Fruit fly (Drosophila melanogaster) whole organism, embryonic: ENCODE measurements around the gene Rpt6.
A peak's percentile ranks its signal among the peaks of the same experiment; 100 is the strongest.

Experiments used
- Abd-B ChIP-seq: fragments of 200-800 bp; sonication (Bioruptor generic); optimal IDR thresholded peaks from 2 replicates; lab custom pipeline; 2018; ENCODE audit warnings: missing biosample characterization, mild to moderate bottlenecking, missing genetic modification characterization, moderate library complexity
- CG10147 ChIP-seq: fragments of 200-800 bp; sonication (Bioruptor generic); optimal IDR thresholded peaks from 2 replicates; lab custom pipeline; 2019; ENCODE audit warnings: missing biosample characterization, mild to moderate bottlenecking, missing genetic modification characterization, moderate library complexity
- CG1024 ChIP-seq: fragments of 200-800 bp; sonication (Bioruptor generic); IDR thresholded peaks from 2 replicates; pipeline ENCODE4 v1.3.6; 2022; ENCODE audit warnings: missing biosample characterization, missing genetic modification characterization
- CG10274 ChIP-seq: fragments of 200-800 bp; sonication (Bioruptor generic); optimal IDR thresholded peaks from 3 replicates; lab custom pipeline; 2017; ENCODE audit warnings: missing biosample characterization, mild to moderate bottlenecking, missing genetic modification characterization
- CG10959 ChIP-seq: fragments of 200-800 bp; sonication (Bioruptor generic); IDR thresholded peaks from 2 replicates; pipeline ENCODE4 v1.3.6; 2022; ENCODE audit warnings: missing biosample characterization, missing genetic modification characterization
- CG11398 ChIP-seq: fragments of 200-800 bp; sonication (Bioruptor generic); optimal IDR thresholded peaks from 2 replicates; lab custom pipeline; 2016; ENCODE audit warnings: missing biosample characterization, missing genetic modification characterization
- CG11456 ChIP-seq: fragments of 200-800 bp; sonication (Bioruptor generic); IDR thresholded peaks from 3 replicates; pipeline ENCODE4 v1.3.6; 2022; ENCODE audit warnings: missing biosample characterization, missing genetic modification characterization
- CG11560 ChIP-seq: fragments of 200-800 bp; sonication (Bioruptor generic); IDR thresholded peaks from 3 replicates; pipeline ENCODE4 v1.3.6; 2022; ENCODE audit warnings: missing biosample characterization, missing genetic modification characterization
- CG1233 ChIP-seq: fragments of 200-800 bp; sonication (Bioruptor generic); optimal IDR thresholded peaks from 4 replicates; lab custom pipeline; 2018; ENCODE audit warnings: missing biosample characterization, mild to moderate bottlenecking, missing genetic modification characterization
- CG1603 ChIP-seq: fragments of 200-800 bp; sonication (Bioruptor generic); optimal IDR thresholded peaks from 2 replicates; lab custom pipeline; 2019; ENCODE audit warnings: missing biosample characterization, mild to moderate bottlenecking, missing genetic modification characterization, moderate library complexity
- CG3838 ChIP-seq: fragments of 200-800 bp; sonication (Bioruptor generic); optimal IDR thresholded peaks from 3 replicates; lab custom pipeline; 2016; ENCODE audit warnings: missing biosample characterization, missing genetic modification characterization
- CG3995 ChIP-seq: fragments of 200-800 bp; sonication (Bioruptor generic); optimal IDR thresholded peaks from 3 replicates; lab custom pipeline; 2016; ENCODE audit warnings: missing biosample characterization, missing genetic modification characterization
- CG4360 ChIP-seq: fragments of 200-800 bp; sonication (Bioruptor generic); IDR thresholded peaks from 2 replicates; pipeline ENCODE4 v1.3.6; 2022; ENCODE audit warnings: missing biosample characterization, missing genetic modification characterization
- CG4424 ChIP-seq: fragments of 200-800 bp; sonication (Bioruptor generic); optimal IDR thresholded peaks from 3 replicates; lab custom pipeline; 2016; ENCODE audit warnings: missing biosample characterization, missing genetic modification characterization
- CG8765 ChIP-seq: fragments of 200-800 bp; sonication (Bioruptor generic); IDR thresholded peaks from 2 replicates; pipeline ENCODE4 v1.3.6; 2022; ENCODE audit warnings: missing biosample characterization, missing genetic modification characterization
- Dad ChIP-seq: fragments of 200-800 bp; sonication (Bioruptor generic); optimal IDR thresholded peaks from 3 replicates; lab custom pipeline; 2016; ENCODE audit warnings: missing biosample characterization, missing genetic modification characterization
- Doc3 ChIP-seq: fragments of 200-800 bp; sonication (Bioruptor generic); IDR thresholded peaks from 3 replicates; pipeline ENCODE4 v1.3.6; 2022; ENCODE audit warnings: missing biosample characterization, missing genetic modification characterization; ENCODE audit not compliant: partially characterized antibody
- ERR ChIP-seq: fragments of 200-800 bp; sonication (Bioruptor generic); optimal IDR thresholded peaks from 2 replicates; lab custom pipeline; 2016; ENCODE audit warnings: missing biosample characterization, missing genetic modification characterization
- Elba2 ChIP-seq: fragments of 200-800 bp; sonication (Bioruptor generic); optimal IDR thresholded peaks from 3 replicates; lab custom pipeline; 2016; ENCODE audit warnings: missing biosample characterization, missing genetic modification characterization
- H15 ChIP-seq: fragments of 200-800 bp; sonication (Bioruptor generic); IDR thresholded peaks from 3 replicates; pipeline ENCODE4 v1.3.6; 2022; ENCODE audit warnings: missing biosample characterization, missing genetic modification characterization
- Hey ChIP-seq: fragments of 200-800 bp; sonication (Bioruptor generic); optimal IDR thresholded peaks from 3 replicates; lab custom pipeline; 2018; ENCODE audit warnings: missing biosample characterization, mild to moderate bottlenecking, missing genetic modification characterization
- Hsf ChIP-seq: fragments of 200-800 bp; sonication (Bioruptor generic); optimal IDR thresholded peaks from 3 replicates; lab custom pipeline; 2016; ENCODE audit warnings: missing biosample characterization, missing genetic modification characterization
- MESR4 ChIP-seq: fragments of 200-800 bp; sonication (Bioruptor generic); optimal IDR thresholded peaks from 2 replicates; lab custom pipeline; 2018; ENCODE audit warnings: missing biosample characterization, mild to moderate bottlenecking, missing genetic modification characterization, moderate library complexity
- Side ChIP-seq: fragments of 200-800 bp; sonication (Bioruptor generic); optimal IDR thresholded peaks from 2 replicates; lab custom pipeline; 2016; ENCODE audit warnings: missing biosample characterization, missing genetic modification characterization
- TFAM ChIP-seq: fragments of 200-800 bp; sonication (Bioruptor generic); optimal IDR thresholded peaks from 2 replicates; lab custom pipeline; 2017; ENCODE audit warnings: missing biosample characterization, missing genetic modification characterization, inconsistent platforms
- Trl ChIP-seq, 3 experiments: fragments of >200 bp in 2 of 3; fragments of 200-800 bp in 1 of 3; sonication (Bioruptor generic) in 1 of 3; optimal IDR thresholded peaks; 2 replicates in 1 of 3; 3 replicates in 2 of 3; lab custom pipeline; 2016 to 2017; ENCODE audit warnings: missing biosample characterization in 1 of 3, missing genetic modification characterization in 1 of 3
- YL-1 ChIP-seq: fragments of 200-800 bp; sonication (Bioruptor generic); optimal IDR thresholded peaks from 3 replicates; lab custom pipeline; 2017; ENCODE audit warnings: missing biosample characterization, mild to moderate bottlenecking, missing genetic modification characterization
- cas ChIP-seq: fragments of 200-800 bp; sonication (Bioruptor generic); IDR thresholded peaks from 2 replicates; pipeline ENCODE4 v1.3.6; 2022; ENCODE audit warnings: missing biosample characterization, missing genetic modification characterization
- chif ChIP-seq, 2 experiments: fragments of 200-800 bp; sonication (Bioruptor generic); optimal IDR thresholded peaks; 3 replicates each; lab custom pipeline; 2016; ENCODE audit warnings: missing biosample characterization in 2 of 2, missing genetic modification characterization in 2 of 2
- crol ChIP-seq: fragments of 200-800 bp; sonication (Bioruptor generic); IDR thresholded peaks from 2 replicates; pipeline ENCODE4 v1.3.6; 2022; ENCODE audit warnings: missing biosample characterization, missing genetic modification characterization
- dpn ChIP-seq, 2 experiments: fragments of 200-800 bp; sonication (Bioruptor generic); optimal IDR thresholded peaks; 3 replicates each; lab custom pipeline; 2016; ENCODE audit warnings: missing biosample characterization in 2 of 2, missing genetic modification characterization in 2 of 2
- fd3F ChIP-seq: fragments of 200-800 bp; sonication (Bioruptor generic); optimal IDR thresholded peaks from 2 replicates; lab custom pipeline; 2018; ENCODE audit warnings: missing biosample characterization, mild to moderate bottlenecking, missing genetic modification characterization, moderate library complexity
- lab ChIP-seq: fragments of 200-800 bp; sonication (Bioruptor generic); optimal IDR thresholded peaks from 3 replicates; lab custom pipeline; 2017; ENCODE audit warnings: missing biosample characterization, missing genetic modification characterization, mild to moderate bottlenecking, moderate library complexity, missing genetic modification reagents
- lov ChIP-seq, 2 experiments: fragments of 200-800 bp in 1 of 2; fragments of >200 bp in 1 of 2; sonication (Bioruptor generic) in 1 of 2; IDR thresholded peaks in 1 of 2; optimal IDR thresholded peaks in 1 of 2; 2 replicates in 1 of 2; 3 replicates in 1 of 2; pipeline versions ENCODE4 v1.3.6 to Lab custom; 2017 to 2022; ENCODE audit warnings: missing biosample characterization in 1 of 2, missing genetic modification characterization in 1 of 2
- luna ChIP-seq: fragments of 200-800 bp; sonication (Bioruptor generic); optimal IDR thresholded peaks from 2 replicates; lab custom pipeline; 2016; ENCODE audit warnings: missing biosample characterization, missing genetic modification characterization
- nau ChIP-seq: fragments of 200-800 bp; sonication (Bioruptor generic); optimal IDR thresholded peaks from 3 replicates; lab custom pipeline; 2017; ENCODE audit warnings: missing biosample characterization, mild to moderate bottlenecking, missing genetic modification characterization, missing genetic modification reagents
- phol ChIP-seq: fragments of 200-800 bp; sonication (Bioruptor generic); optimal IDR thresholded peaks from 3 replicates; lab custom pipeline; 2018; ENCODE audit warnings: missing biosample characterization, mild to moderate bottlenecking, missing genetic modification characterization, moderate library complexity
- psq ChIP-seq: fragments of 200-800 bp; sonication (Bioruptor generic); optimal IDR thresholded peaks from 2 replicates; lab custom pipeline; 2017; ENCODE audit warnings: missing biosample characterization, missing genetic modification characterization
- run ChIP-seq: fragments of 200-800 bp; sonication (Bioruptor generic); optimal IDR thresholded peaks from 3 replicates; lab custom pipeline; 2018; ENCODE audit warnings: missing biosample characterization, mild to moderate bottlenecking, missing genetic modification characterization
- sens-2 ChIP-seq: fragments of 200-800 bp; sonication (Bioruptor generic); IDR thresholded peaks from 2 replicates; pipeline ENCODE4 v1.3.6; 2022; ENCODE audit warnings: missing biosample characterization, missing genetic modification characterization
- slbo ChIP-seq: fragments of 200-800 bp; sonication (Bioruptor generic); IDR thresholded peaks from 2 replicates; pipeline ENCODE4 v1.3.6; 2022; ENCODE audit warnings: missing biosample characterization, missing genetic modification characterization
- slou ChIP-seq: fragments of 200-800 bp; sonication (Bioruptor generic); optimal IDR thresholded peaks from 3 replicates; lab custom pipeline; 2016; ENCODE audit warnings: missing biosample characterization, missing genetic modification characterization
- sna ChIP-seq: fragments of 200-800 bp; sonication (Bioruptor generic); IDR thresholded peaks from 2 replicates; pipeline ENCODE4 v1.3.6; 2022; ENCODE audit warnings: missing biosample characterization, missing genetic modification characterization; ENCODE audit not compliant: partially characterized antibody
- so ChIP-seq: fragments of 200-800 bp; sonication (Bioruptor generic); IDR thresholded peaks from 3 replicates; pipeline ENCODE4 v1.3.6; 2022; ENCODE audit warnings: missing biosample characterization, missing genetic modification characterization
- tin ChIP-seq: fragments of 200-800 bp; sonication (Bioruptor generic); optimal IDR thresholded peaks from 3 replicates; lab custom pipeline; 2016; ENCODE audit warnings: missing biosample characterization, missing genetic modification characterization
- trem ChIP-seq: fragments of 200-800 bp; optimal IDR thresholded peaks from 3 replicates; lab custom pipeline; 2019; ENCODE audit warnings: missing biosample characterization, mild to moderate bottlenecking, missing genetic modification characterization, moderate library complexity
- ttk ChIP-seq: fragments of 200-800 bp; sonication (Bioruptor generic); IDR thresholded peaks from 2 replicates; pipeline ENCODE4 v2.1.2; 2022; ENCODE audit warnings: missing biosample characterization, missing genetic modification characterization
- vnd ChIP-seq: fragments of 200-800 bp; sonication (Bioruptor generic); IDR thresholded peaks from 3 replicates; pipeline ENCODE4 v1.3.6; 2022; ENCODE audit warnings: missing biosample characterization, missing genetic modification characterization; ENCODE audit not compliant: partially characterized antibody
- vvl ChIP-seq: fragments of 200-800 bp; sonication (Bioruptor generic); IDR thresholded peaks from 2 replicates; pipeline ENCODE4 v1.3.6; 2022; ENCODE audit warnings: missing biosample characterization, missing genetic modification characterization

Rpt6 gene

dm6 chrX:21281039-21281911, 34.6 kb upstream of the Rpt6 start, which contains the start of gene Mnr (continued):
- TF ChIP-seq Hey (tag; lab: Kevin White, UChicago) (no peak), CG1233 (no peak), CG10274 (GFP tag; lab: Kevin White, UChicago) (no peak), trem (no peak), chif (GFP tag; optimal IDR thresholded peaks at IDR 0.05; lab: Kevin White, UChicago) (no peak), slbo (GFP tag; lab: Robert Waterston, UW) (no peak), lab (peak; percentile 25), dpn (GFP tag; optimal IDR thresholded peaks at IDR 0.05; lab: Kevin White, UChicago) (no peak), CG3838 (GFP tag; lab: Kevin White, UChicago) (no peak), CG3995 (GFP tag; lab: Kevin White, UChicago) (no peak), ERR (GFP tag; lab: Kevin White, UChicago) (no peak), Trl (optimal IDR thresholded peaks at IDR 0.05; lab: Kevin White, UChicago) (peak in 1 of 2 experiments; percentile 32), Trl (GFP tag; optimal IDR thresholded peaks at IDR 0.05; lab: Kevin White, UChicago) (no peak), ttk (GFP tag; lab: Robert Waterston, UW) (no peak), CG1603 (tag; lab: Kevin White, UChicago) (no peak), cas (no peak), crol (peak; percentile 98), nau (no peak), CG1024 (GFP tag; lab: Robert Waterston, UW) (no peak), psq (GFP tag; lab: Kevin White, UChicago) (no peak), MESR4 (peak; percentile 6), tin (GFP tag; lab: Kevin White, UChicago) (no peak), CG4360 (GFP tag; lab: Robert Waterston, UW) (no peak), so (GFP tag; lab: Robert Waterston, UW) (0 out of 3 replicates have a peak, but pooled peaks have one; percentile 9), CG11560 (tag; lab: Robert Waterston, UW) (no peak), Side (GFP tag; lab: Kevin White, UChicago) (no peak), TFAM (GFP tag; lab: Kevin White, UChicago) (no peak), H15 (GFP tag; lab: Robert Waterston, UW) (no peak), lov (optimal IDR thresholded peaks at IDR 0.05; lab: Kevin White, UChicago) (no peak), lov (GFP tag; IDR thresholded peaks at IDR 0.05; lab: Robert Waterston, UW) (no peak), sna (GFP tag; lab: Robert Waterston, UW) (no peak), CG11456 (GFP tag; lab: Robert Waterston, UW) (0 out of 3 replicates have a peak, but pooled peaks have one; percentile 38), Hsf (GFP tag; lab: Kevin White, UChicago) (no peak), CG10147 (GFP tag; lab: Kevin White, UChicago) (no peak), vvl (GFP tag; lab: Robert Waterston, UW) (no peak), YL-1 (no peak), Doc3 (GFP tag; lab: Robert Waterston, UW) (no peak), vnd (GFP tag; lab: Robert Waterston, UW) (no peak), CG8765 (GFP tag; lab: Robert Waterston, UW) (no peak), run (tag; lab: Kevin White, UChicago) (no peak), fd3F (GFP tag; lab: Kevin White, UChicago) (no peak), CG4424 (GFP tag; lab: Kevin White, UChicago) (no peak), CG10959 (GFP tag; lab: Robert Waterston, UW) (no peak), Dad (GFP tag; lab: Kevin White, UChicago) (no peak), Elba2 (GFP tag; lab: Kevin White, UChicago) (no peak), phol (peak; percentile 10), sens-2 (GFP tag; lab: Robert Waterston, UW) (no peak), CG11398 (no peak), luna (GFP tag; lab: Kevin White, UChicago) (no peak), slou (GFP tag; lab: Kevin White, UChicago) (no peak), Abd-B (GFP tag; lab: Kevin White, UChicago) (peak; percentile 15)
